Fruit fly (Drosophila melanogaster) whole organism, embryonic: ENCODE data around the gene dsx-c73A.
A peak's percentile ranks its signal among the peaks of the same experiment; 100 is the strongest.

Experiments
- Blimp-1 ChIP-seq: fragments of 200-800 bp; sonication (Bioruptor generic); optimal IDR thresholded peaks from 3 replicates; lab custom pipeline; 2018; ENCODE audit warnings: missing biosample characterization, missing genetic modification characterization, mild to moderate bottlenecking, moderate library complexity, missing genetic modification reagents
- CG11085 ChIP-seq: fragments of 200-800 bp; sonication (Bioruptor generic); IDR thresholded peaks from 2 replicates; pipeline ENCODE4 v1.3.6; 2022; ENCODE audit warnings: missing biosample characterization, missing genetic modification characterization
- CG11093 ChIP-seq: fragments of 200-800 bp; sonication (Bioruptor generic); IDR thresholded peaks from 3 replicates; pipeline ENCODE4 v1.3.6; 2022; ENCODE audit warnings: missing biosample characterization, missing genetic modification characterization
- CG11398 ChIP-seq: fragments of 200-800 bp; sonication (Bioruptor generic); optimal IDR thresholded peaks from 2 replicates; lab custom pipeline; 2016; ENCODE audit warnings: missing biosample characterization, missing genetic modification characterization
- CG11560 ChIP-seq: fragments of 200-800 bp; sonication (Bioruptor generic); IDR thresholded peaks from 3 replicates; pipeline ENCODE4 v1.3.6; 2022; ENCODE audit warnings: missing biosample characterization, missing genetic modification characterization
- CG15269 ChIP-seq: fragments of 200-800 bp; sonication (Bioruptor generic); optimal IDR thresholded peaks from 2 replicates; lab custom pipeline; 2018; ENCODE audit warnings: missing biosample characterization, mild to moderate bottlenecking, missing genetic modification characterization, moderate library complexity
- CG1603 ChIP-seq: fragments of 200-800 bp; sonication (Bioruptor generic); optimal IDR thresholded peaks from 2 replicates; lab custom pipeline; 2019; ENCODE audit warnings: missing biosample characterization, mild to moderate bottlenecking, missing genetic modification characterization, moderate library complexity
- CG17568 ChIP-seq: fragments of 200-800 bp; sonication (Bioruptor generic); optimal IDR thresholded peaks from 2 replicates; lab custom pipeline; 2018; ENCODE audit warnings: missing biosample characterization, mild to moderate bottlenecking, missing genetic modification characterization, moderate library complexity
- CG17829 ChIP-seq: fragments of 200-800 bp; optimal IDR thresholded peaks from 2 replicates; lab custom pipeline; 2019; ENCODE audit warnings: missing biosample characterization, mild to moderate bottlenecking, missing genetic modification characterization, moderate library complexity
- CG18262 ChIP-seq: fragments of 200-800 bp; optimal IDR thresholded peaks from 3 replicates; lab custom pipeline; 2019; ENCODE audit warnings: missing biosample characterization, mild to moderate bottlenecking, missing genetic modification characterization, moderate library complexity
- CG2116 ChIP-seq: fragments of 200-800 bp; sonication (Bioruptor generic); optimal IDR thresholded peaks from 3 replicates; lab custom pipeline; 2018; ENCODE audit warnings: missing biosample characterization, mild to moderate bottlenecking, missing genetic modification characterization
- CG33557 ChIP-seq: fragments of 200-800 bp; sonication (Bioruptor generic); optimal IDR thresholded peaks from 2 replicates; lab custom pipeline; 2019; ENCODE audit warnings: missing biosample characterization, mild to moderate bottlenecking, missing genetic modification characterization, moderate library complexity
- CG4404 ChIP-seq: fragments of 200-800 bp; sonication (Bioruptor generic); IDR thresholded peaks from 2 replicates; pipeline ENCODE4 v1.3.6; 2022; ENCODE audit warnings: missing biosample characterization, missing genetic modification characterization
- CG4617 ChIP-seq: fragments of 200-800 bp; sonication (Bioruptor generic); optimal IDR thresholded peaks from 3 replicates; lab custom pipeline; 2016; ENCODE audit warnings: missing biosample characterization, missing genetic modification characterization, borderline replicate concordance
- CG7745 ChIP-seq: fragments of 200-800 bp; sonication (Bioruptor generic); optimal IDR thresholded peaks from 2 replicates; lab custom pipeline; 2018; ENCODE audit warnings: missing biosample characterization, mild to moderate bottlenecking, missing genetic modification characterization, moderate library complexity
- CG8478 ChIP-seq: fragments of >200 bp; optimal IDR thresholded peaks from 2 replicates; lab custom pipeline; 2018
- CG8944 ChIP-seq: fragments of 200-800 bp; sonication (Bioruptor generic); optimal IDR thresholded peaks from 3 replicates; lab custom pipeline; 2016; ENCODE audit warnings: missing biosample characterization, missing genetic modification characterization
- CG9876 ChIP-seq: fragments of 200-800 bp; sonication (Bioruptor generic); optimal IDR thresholded peaks from 2 replicates; lab custom pipeline; 2016; ENCODE audit warnings: missing biosample characterization, missing genetic modification characterization
- CG9932 ChIP-seq: fragments of 200-800 bp; sonication (Bioruptor generic); IDR thresholded peaks from 2 replicates; pipeline ENCODE4 v1.3.6; 2022; ENCODE audit warnings: missing biosample characterization, missing genetic modification characterization
- Dip3 ChIP-seq: fragments of 200-800 bp; sonication (Bioruptor generic); optimal IDR thresholded peaks from 3 replicates; lab custom pipeline; 2016; ENCODE audit warnings: missing biosample characterization, missing genetic modification characterization
- Doc3 ChIP-seq: fragments of 200-800 bp; sonication (Bioruptor generic); IDR thresholded peaks from 3 replicates; pipeline ENCODE4 v1.3.6; 2022; ENCODE audit warnings: missing biosample characterization, missing genetic modification characterization; ENCODE audit not compliant: partially characterized antibody
- Dp ChIP-seq: fragments of 200-800 bp; sonication (Bioruptor generic); optimal IDR thresholded peaks from 2 replicates; lab custom pipeline; 2018; ENCODE audit warnings: missing biosample characterization, mild to moderate bottlenecking, missing genetic modification characterization, moderate library complexity
- H2.0 ChIP-seq: fragments of 200-800 bp; sonication (Bioruptor generic); IDR thresholded peaks from 2 replicates; pipeline ENCODE4 v1.3.6; 2022; ENCODE audit warnings: missing biosample characterization, missing genetic modification characterization
- HLHmδ ChIP-seq: fragments of 200-800 bp; sonication (Bioruptor generic); optimal IDR thresholded peaks from 2 replicates; lab custom pipeline; 2018; ENCODE audit warnings: missing biosample characterization, mild to moderate bottlenecking, missing genetic modification characterization, moderate library complexity
- MESR4 ChIP-seq: fragments of 200-800 bp; sonication (Bioruptor generic); optimal IDR thresholded peaks from 2 replicates; lab custom pipeline; 2018; ENCODE audit warnings: missing biosample characterization, mild to moderate bottlenecking, missing genetic modification characterization, moderate library complexity
- Max ChIP-seq: fragments of 200-800 bp; sonication (Bioruptor generic); optimal IDR thresholded peaks from 2 replicates; lab custom pipeline; 2016; ENCODE audit warnings: missing biosample characterization, mild to moderate bottlenecking, missing genetic modification characterization
- Oaz ChIP-seq: fragments of 200-800 bp; sonication (Bioruptor generic); IDR thresholded peaks from 2 replicates; pipeline ENCODE4 v1.3.6; 2022; ENCODE audit warnings: missing biosample characterization, missing genetic modification characterization
- Poxn ChIP-seq: fragments of 200-800 bp; sonication (Bioruptor generic); IDR thresholded peaks from 2 replicates; pipeline ENCODE4 v1.3.6; 2022; ENCODE audit warnings: missing biosample characterization, missing genetic modification characterization
- Scr ChIP-seq: fragments of 200-800 bp; sonication (Bioruptor generic); IDR thresholded peaks from 2 replicates; pipeline ENCODE4 v1.3.6; 2022; ENCODE audit warnings: missing biosample characterization, missing genetic modification characterization; ENCODE audit not compliant: partially characterized antibody
- Sry-β ChIP-seq: fragments of 200-800 bp; sonication (Bioruptor generic); optimal IDR thresholded peaks from 2 replicates; lab custom pipeline; 2018; ENCODE audit warnings: missing biosample characterization, mild to moderate bottlenecking, missing genetic modification characterization, moderate library complexity
- Usf ChIP-seq: fragments of 200-800 bp; sonication (Bioruptor generic); optimal IDR thresholded peaks from 2 replicates; lab custom pipeline; 2017; ENCODE audit warnings: missing genotype, missing biosample characterization, missing genetic modification characterization
- YL-1 ChIP-seq: fragments of 200-800 bp; sonication (Bioruptor generic); optimal IDR thresholded peaks from 3 replicates; lab custom pipeline; 2017; ENCODE audit warnings: missing biosample characterization, mild to moderate bottlenecking, missing genetic modification characterization
- ac ChIP-seq: fragments of 200-800 bp; sonication (Bioruptor generic); optimal IDR thresholded peaks from 3 replicates; lab custom pipeline; 2017; ENCODE audit warnings: missing biosample characterization, mild to moderate bottlenecking, missing genetic modification characterization
- chinmo ChIP-seq: fragments of 200-800 bp; sonication (Bioruptor generic); IDR thresholded peaks from 4 replicates; pipeline ENCODE4 v1.3.6; 2022; ENCODE audit warnings: missing biosample characterization, missing genetic modification characterization; ENCODE audit not compliant: partially characterized antibody
- ci ChIP-seq: fragments of 200-800 bp; sonication (Bioruptor generic); IDR thresholded peaks from 3 replicates; pipeline ENCODE4 v1.3.6; 2022; ENCODE audit warnings: missing biosample characterization, missing genetic modification characterization
- dati ChIP-seq: fragments of 200-800 bp; sonication (Bioruptor generic); IDR thresholded peaks from 2 replicates; pipeline ENCODE4 v1.3.6; 2022; ENCODE audit warnings: missing biosample characterization, missing genetic modification characterization
- dimm ChIP-seq: fragments of 200-800 bp; sonication (Bioruptor generic); IDR thresholded peaks from 2 replicates; pipeline ENCODE4 v1.3.6; 2022; ENCODE audit warnings: missing biosample characterization, missing genetic modification characterization
- emc ChIP-seq: fragments of 200-800 bp; sonication (Bioruptor generic); optimal IDR thresholded peaks from 2 replicates; lab custom pipeline; 2016; ENCODE audit warnings: missing biosample characterization, missing genetic modification characterization
- exex ChIP-seq: fragments of 200-800 bp; sonication (Bioruptor generic); optimal IDR thresholded peaks from 4 replicates; lab custom pipeline; 2018; ENCODE audit warnings: missing biosample characterization, mild to moderate bottlenecking, missing genetic modification characterization, moderate library complexity
- fd102C ChIP-seq: fragments of 200-800 bp; sonication (Bioruptor generic); optimal IDR thresholded peaks from 2 replicates; lab custom pipeline; 2018; ENCODE audit warnings: missing biosample characterization, mild to moderate bottlenecking, missing genetic modification characterization, moderate library complexity
- ftz-f1 ChIP-seq: fragments of 200-800 bp; sonication (Bioruptor generic); optimal IDR thresholded peaks from 2 replicates; lab custom pipeline; 2016; ENCODE audit warnings: missing biosample characterization, missing genetic modification characterization
- gsb ChIP-seq: fragments of 200-800 bp; sonication (Bioruptor generic); IDR thresholded peaks from 2 replicates; pipeline ENCODE4 v1.3.6; 2022; ENCODE audit warnings: missing biosample characterization, missing genetic modification characterization
- ham ChIP-seq: fragments of 200-800 bp; sonication (Bioruptor generic); IDR thresholded peaks from 2 replicates; pipeline ENCODE4 v1.3.6; 2022; ENCODE audit warnings: missing biosample characterization, missing genetic modification characterization
- jing ChIP-seq: fragments of 200-800 bp; sonication (Bioruptor generic); optimal IDR thresholded peaks from 2 replicates; lab custom pipeline; 2018; ENCODE audit warnings: missing biosample characterization, mild to moderate bottlenecking, missing genetic modification characterization
- mirr ChIP-seq: fragments of 200-800 bp; sonication (Bioruptor generic); optimal IDR thresholded peaks from 3 replicates; lab custom pipeline; 2018; ENCODE audit warnings: missing biosample characterization, mild to moderate bottlenecking, missing genetic modification characterization
- nom ChIP-seq: fragments of 200-800 bp; sonication (Bioruptor generic); optimal IDR thresholded peaks from 2 replicates; lab custom pipeline; 2017; ENCODE audit warnings: missing biosample characterization, missing genetic modification characterization, mild to moderate bottlenecking, moderate library complexity, missing genetic modification reagents
- ro ChIP-seq: fragments of 200-800 bp; sonication (Bioruptor generic); IDR thresholded peaks from 2 replicates; pipeline ENCODE4 v1.3.6; 2022; ENCODE audit warnings: missing biosample characterization, missing genetic modification characterization
- sens-2 ChIP-seq: fragments of 200-800 bp; sonication (Bioruptor generic); IDR thresholded peaks from 2 replicates; pipeline ENCODE4 v1.3.6; 2022; ENCODE audit warnings: missing biosample characterization, missing genetic modification characterization
- slbo ChIP-seq: fragments of 200-800 bp; sonication (Bioruptor generic); IDR thresholded peaks from 2 replicates; pipeline ENCODE4 v1.3.6; 2022; ENCODE audit warnings: missing biosample characterization, missing genetic modification characterization
- tna ChIP-seq: fragments of 200-800 bp; sonication (Bioruptor generic); IDR thresholded peaks from 2 replicates; pipeline ENCODE4 v1.3.6; 2022; ENCODE audit warnings: missing biosample characterization, missing genetic modification characterization; ENCODE audit not compliant: partially characterized antibody
- zen2 ChIP-seq: fragments of 200-800 bp; sonication (Bioruptor generic); IDR thresholded peaks from 3 replicates; pipeline ENCODE4 v1.3.6; 2022; ENCODE audit warnings: missing biosample characterization, missing genetic modification characterization; ENCODE audit not compliant: partially characterized antibody

Gene dsx-c73A

dm6 chr3L:16385252-16385879 lies 66.4 kb downstream of the dsx-c73A start (continued):
- TF ChIP-seq YL-1 (peak; percentile 63), Dip3 (GFP tag; lab: Kevin White, UChicago) (no peak), ci (GFP tag; lab: Robert Waterston, UW) (no peak), Blimp-1 (GFP tag; lab: Kevin White, UChicago) (no peak), Poxn (GFP tag; lab: Robert Waterston, UW) (no peak), CG17829 (no peak), MESR4 (GFP tag; lab: Kevin White, UChicago) (peak; percentile 63), nom (GFP tag; lab: Kevin White, UChicago) (peak; percentile 74), ro (no peak), Scr (GFP tag; lab: Robert Waterston, UW) (0 out of 2 replicates have a peak, but pooled peaks have one; percentile 21), CG7745 (tag; lab: Kevin White, UChicago) (no peak), CG4617 (GFP tag; lab: Kevin White, UChicago) (peak; percentile 30), exex (peak; percentile 5), Sry-β (GFP tag; lab: Kevin White, UChicago) (no peak), CG17568 (GFP tag; lab: Kevin White, UChicago) (no peak), tna (no peak), CG11398 (GFP tag; lab: Kevin White, UChicago) (no peak), Dp (GFP tag; lab: Kevin White, UChicago) (no peak), CG11093 (GFP tag; lab: Robert Waterston, UW) (no peak), Oaz (GFP tag; lab: Robert Waterston, UW) (no peak), CG11560 (tag; lab: Robert Waterston, UW) (no peak), CG2116 (GFP tag; lab: Kevin White, UChicago) (no peak), H2.0 (no peak), CG11085 (GFP tag; lab: Robert Waterston, UW) (no peak), Max (GFP tag; lab: Kevin White, UChicago) (no peak), CG8478 (lab: Kevin White, UChicago) (peak; percentile 23), CG9876 (GFP tag; lab: Kevin White, UChicago) (no peak), Doc3 (GFP tag; lab: Robert Waterston, UW) (no peak), CG8944 (GFP tag; lab: Kevin White, UChicago) (no peak), sens-2 (no peak), jing (GFP tag; lab: Kevin White, UChicago) (no peak), dati (GFP tag; lab: Robert Waterston, UW) (no peak), Usf (GFP tag; lab: Kevin White, UChicago) (no peak), CG1603 (tag; lab: Kevin White, UChicago) (no peak), dimm (GFP tag; lab: Robert Waterston, UW) (no peak), gsb (GFP tag; lab: Robert Waterston, UW) (no peak), chinmo (GFP tag; lab: Robert Waterston, UW) (peak; percentile 97), HLHmδ (GFP tag; lab: Kevin White, UChicago) (peak; percentile 44), zen2 (GFP tag; lab: Robert Waterston, UW) (no peak), ham (GFP tag; lab: Robert Waterston, UW) (no peak), CG15269 (tag; lab: Kevin White, UChicago) (no peak), CG4404 (GFP tag; lab: Robert Waterston, UW) (no peak), CG9932 (GFP tag; lab: Robert Waterston, UW) (no peak), mirr (peak; percentile 37), fd102C (no peak), CG18262 (tag; lab: Kevin White, UChicago) (no peak), ac (GFP tag; lab: Kevin White, UChicago) (no peak), slbo (GFP tag; lab: Robert Waterston, UW) (no peak), CG33557 (GFP tag; lab: Kevin White, UChicago) (no peak), emc (no peak), ftz-f1 (GFP tag; lab: Kevin White, UChicago) (no peak)
